Worm (Caenorhabditis elegans) whole organism, L1 larva: ENCODE results near the gene K06G5.3.

Source experiments
- aha-1 ChIP-seq: fragments of 150-350 bp; optimal IDR thresholded peaks from 2 replicates; lab custom pipeline; 2014; ENCODE audit warnings: missing biosample characterization, missing genetic modification characterization
- efl-1 ChIP-seq, 4 experiments: fragments of 150-350 bp; optimal IDR thresholded peaks in 3 of 4; peaks in 1 of 4; 1 replicate in 1 of 4; 2 replicates in 3 of 4; lab custom pipeline; 2014; ENCODE audit warnings: missing biosample characterization in 2 of 4, missing genetic modification characterization in 2 of 4, missing genetic modification reagents in 2 of 4
- fkh-10 ChIP-seq: sonication (generic microtip); optimal IDR thresholded peaks from 2 replicates; lab custom pipeline; 2017; ENCODE audit warnings: missing biosample characterization, missing genetic modification reagents, missing genetic modification characterization
- lsy-2 ChIP-seq, 2 experiments: fragments of 150-350 bp; optimal IDR thresholded peaks; 2 replicates each; lab custom pipeline; 2014; ENCODE audit warnings: missing biosample characterization in 2 of 2, missing genetic modification characterization in 2 of 2
- nhr-71 ChIP-seq: sonication (generic microtip); optimal IDR thresholded peaks from 2 replicates; lab custom pipeline; 2016; ENCODE audit warnings: mild to moderate bottlenecking, missing genetic modification characterization, moderate library complexity, missing compliant biosample characterization
- nhr-90 ChIP-seq: sonication (generic microtip); optimal IDR thresholded peaks from 2 replicates; lab custom pipeline; 2016; ENCODE audit warnings: mild to moderate bottlenecking, missing genetic modification characterization, missing compliant biosample characterization; ENCODE audit not compliant: poor library complexity
- skn-1 ChIP-seq: fragments of 150-350 bp; optimal IDR thresholded peaks from 2 replicates; lab custom pipeline; 2014; ENCODE audit warnings: missing biosample characterization, missing genetic modification characterization
- tbx-2 ChIP-seq: sonication (generic microtip); optimal IDR thresholded peaks from 2 replicates; lab custom pipeline; 2016; ENCODE audit warnings: missing genetic modification characterization, missing compliant biosample characterization
- unc-130 ChIP-seq: fragments of 150-350 bp; optimal IDR thresholded peaks from 2 replicates; lab custom pipeline; 2017; ENCODE audit warnings: missing biosample characterization, missing genetic modification characterization, inconsistent platforms

DNA sequence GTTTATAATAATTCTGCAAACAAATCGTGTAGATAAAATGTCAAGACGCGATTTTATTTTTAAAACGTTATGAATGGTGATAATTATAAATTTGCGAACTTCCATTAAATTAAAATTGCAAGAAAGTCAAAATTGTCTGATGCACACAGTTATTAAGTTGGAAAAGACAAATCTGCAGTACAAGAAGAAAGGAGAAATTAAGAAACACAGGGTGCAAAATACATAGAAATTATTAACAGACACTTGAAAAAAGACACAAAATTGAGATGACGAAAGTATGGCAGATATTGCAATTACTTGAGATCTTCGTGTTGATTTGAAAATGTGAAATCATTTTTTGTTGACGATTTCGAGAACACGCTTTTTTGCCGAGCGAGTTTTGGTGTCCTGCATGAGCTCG is 18.5 kb upstream of the K06G5.3 start:
- TF ChIP-seq lsy-2 (tag; optimal IDR thresholded peaks at IDR 0.05; lab: Kevin White, UChicago) (no peak), efl-1 (optimal IDR thresholded peaks at IDR 0.05; lab: Kevin White, UChicago) (no peak), efl-1 (GFP tag; optimal IDR thresholded peaks at IDR 0.05 in 1 of 2; lab: Kevin White, UChicago) (no peak), nhr-71 (tag; lab: Kevin White, UChicago) (no peak), tbx-2 (tag; lab: Kevin White, UChicago) (no peak), aha-1 (tag; lab: Kevin White, UChicago) (no peak), unc-130 (tag; lab: Kevin White, UChicago) (no peak), nhr-90 (tag; lab: Kevin White, UChicago) (no peak), skn-1 (tag; lab: Kevin White, UChicago) (no peak), fkh-10 (GFP tag; lab: Kevin White, UChicago) (no peak)
